Worm (Caenorhabditis elegans) whole organism, L3 larva: Measurements from ENCODE around the gene F58A4.1.

Experiments
- ZK546.5 ChIP-seq: sonication (generic microtip); optimal IDR thresholded peaks from 2 replicates; lab custom pipeline; 2017; ENCODE audit warnings: missing biosample characterization, missing genetic modification characterization
- aly-2 ChIP-seq: fragments of 150-350 bp; optimal IDR thresholded peaks from 2 replicates; lab custom pipeline; 2014; ENCODE audit warnings: missing biosample characterization, missing genetic modification characterization
- ama-1 ChIP-seq: fragments of 150-350 bp; optimal IDR thresholded peaks from 2 replicates; lab custom pipeline; 2018
- fos-1 ChIP-seq: fragments of 150-350 bp; optimal IDR thresholded peaks from 2 replicates; lab custom pipeline; 2014; ENCODE audit warnings: missing biosample characterization, missing genetic modification characterization
- nhr-237 ChIP-seq: fragments of 150-350 bp; optimal IDR thresholded peaks from 2 replicates; lab custom pipeline; 2014; ENCODE audit warnings: missing biosample characterization, missing genetic modification characterization
- unc-39 ChIP-seq: sonication (generic microtip); optimal IDR thresholded peaks from 4 replicates; lab custom pipeline; 2017; ENCODE audit warnings: missing biosample characterization, missing genetic modification characterization
- unc-62 ChIP-seq: fragments of 150-350 bp; sonication (generic microtip); optimal IDR thresholded peaks from 4 replicates; lab custom pipeline; 2014; ENCODE audit warnings: missing biosample characterization, missing genetic modification reagents, missing genetic modification characterization
- ztf-11 ChIP-seq: fragments of 150-350 bp; optimal IDR thresholded peaks from 2 replicates; lab custom pipeline; 2014; ENCODE audit warnings: missing biosample characterization, missing genetic modification characterization

DNA sequence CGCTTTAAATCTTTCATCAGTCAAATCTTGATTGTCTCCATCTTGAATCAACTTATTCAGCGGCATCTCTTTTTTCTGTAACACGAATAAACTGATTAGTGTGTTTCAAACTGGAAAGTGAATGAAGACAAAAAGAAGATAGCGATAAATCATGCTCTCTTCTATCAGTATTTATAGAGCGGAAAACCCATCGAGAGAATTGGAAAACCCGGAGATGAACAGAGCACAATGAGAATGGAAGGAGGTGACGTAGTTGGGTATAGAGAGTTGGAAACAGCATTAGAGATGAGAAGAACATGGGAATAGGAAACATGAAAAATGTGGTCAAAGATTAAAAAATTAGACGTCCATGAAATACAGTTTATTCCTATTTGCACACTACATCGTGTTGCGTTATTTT, 6.2 kb upstream of the F58A4.1 start, which contains the start of gene acox-1.5:
- no peak for TF ChIP-seq unc-39 (tag; lab: Kevin White, UChicago)
- no peak for TF ChIP-seq aly-2 (tag; lab: Kevin White, UChicago)
- no peak for TF ChIP-seq fos-1 (tag; lab: Kevin White, UChicago)
- TF ChIP-seq ZK546.5 (tag; lab: Kevin White, UChicago): no peak
- no peak for TF ChIP-seq ama-1
- TF ChIP-seq nhr-237 (tag; lab: Kevin White, UChicago): no peak
- no peak for TF ChIP-seq unc-62
- TF ChIP-seq ztf-11 (tag; lab: Kevin White, UChicago): no peak
